Fruit fly (Drosophila melanogaster): ENCODE measurements around the gene Acsf3.

Acsf3 gene

DNA sequence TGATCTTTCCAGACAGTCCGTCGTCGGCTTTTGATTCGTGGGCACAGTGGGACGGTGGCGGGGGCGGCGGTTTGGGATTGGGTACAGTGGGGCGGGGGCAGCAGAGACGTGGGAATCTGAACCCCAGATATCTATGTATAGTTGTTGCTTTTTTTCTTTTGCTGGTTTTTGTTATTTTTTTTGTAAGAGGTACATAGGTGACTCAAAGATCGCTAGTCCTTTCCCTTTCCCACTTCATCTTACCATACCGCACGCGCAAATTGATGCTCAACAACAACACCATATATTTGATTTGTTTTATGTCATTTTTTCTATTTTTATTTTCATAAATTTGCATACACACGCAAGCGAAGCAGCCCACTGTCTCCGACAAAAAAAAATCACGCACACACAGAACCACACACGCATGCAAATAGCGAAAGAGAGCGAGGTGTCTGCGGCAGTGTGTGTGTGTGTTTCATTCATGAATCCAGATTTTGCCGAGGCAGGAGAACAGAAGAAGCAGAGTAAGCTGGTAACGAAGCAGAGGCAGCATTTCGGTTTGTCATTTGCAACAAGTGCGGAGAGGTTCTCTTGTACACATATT lies 23.0 kb upstream of the Acsf3 start (continued):
- TF ChIP-seq D19B (GFP tag; optimal IDR thresholded peaks at IDR 0.05) (no peak), Xrp1 (GFP tag; IDR thresholded peaks at IDR 0.05) (peak; percentile 62), gsb (GFP tag; IDR thresholded peaks at IDR 0.05) (no peak), ttk (GFP tag; IDR thresholded peaks at IDR 0.05) (peak; percentile 15; the same call in 1 of the 2 replicates), HHEX (GFP tag; optimal IDR thresholded peaks at IDR 0.05) (peak; percentile 46), CG11247 (GFP tag; IDR thresholded peaks at IDR 0.05) (no peak), Pdp1 (GFP tag; optimal IDR thresholded peaks at IDR 0.05) (peak; percentile 22 to 30), Sox102F (GFP tag; optimal IDR thresholded peaks at IDR 0.05) (peak; percentile 54), CG1832 (GFP tag; optimal IDR thresholded peaks at IDR 0.05) (peak; percentile 26), CG18262 (tag; optimal IDR thresholded peaks at IDR 0.05) (peak; percentile 62), CG5245 (GFP tag; optimal IDR thresholded peaks at IDR 0.05) (peak; percentile 19), pho (GFP tag; optimal IDR thresholded peaks at IDR 0.05) (no peak), Hsf (GFP tag; optimal IDR thresholded peaks at IDR 0.05) (peak; percentile 33), CG15696 (tag; optimal IDR thresholded peaks at IDR 0.05) (peak; percentile 43), salm (tag; optimal IDR thresholded peaks at IDR 0.05) (no peak), lov (optimal IDR thresholded peaks at IDR 0.05) (no peak), lov (GFP tag; IDR thresholded peaks at IDR 0.05) (peak; percentile 61; the same call in 1 of the 3 replicates), H2.0 (GFP tag; IDR thresholded peaks at IDR 0.05) (peak; percentile 9; the same call in 1 of the 2 replicates), Nf-YC (tag; optimal IDR thresholded peaks at IDR 0.05) (peak; percentile 51), Ssrp (tag; optimal IDR thresholded peaks at IDR 0.05) (peak; percentile 73), kni (GFP tag; optimal IDR thresholded peaks at IDR 0.05) (peak; percentile 36), gcm2 (GFP tag; optimal IDR thresholded peaks at IDR 0.05) (no peak), CG10366 (GFP tag; IDR thresholded peaks at IDR 0.05) (peak; percentile 29; the same call in 1 of the 2 replicates), CG14441 (GFP tag; IDR thresholded peaks at IDR 0.05) (peak; percentile 41; the same call in 1 of the 2 replicates), CG8944 (GFP tag; optimal IDR thresholded peaks at IDR 0.05) (peak; percentile 16), HLH3B (GFP tag; IDR thresholded peaks at IDR 0.05) (0 out of 2 replicates have a peak, but pooled peaks have one; percentile 32), CG3163 (GFP tag; optimal IDR thresholded peaks at IDR 0.05) (peak; percentile 26), CG2875 (GFP tag; optimal IDR thresholded peaks at IDR 0.05) (peak; percentile 53), CG12744 (GFP tag; optimal IDR thresholded peaks at IDR 0.05) (no peak), CG30431 (GFP tag; optimal IDR thresholded peaks at IDR 0.05) (peak; percentile 73), Ptx1 (GFP tag; IDR thresholded peaks at IDR 0.05) (peak; percentile 65), ind (GFP tag; optimal IDR thresholded peaks at IDR 0.05) (peak; percentile 47), dmrt11E (tag; optimal IDR thresholded peaks at IDR 0.05) (peak; percentile 72), Adf1 (GFP tag; IDR thresholded peaks at IDR 0.05) (peak; percentile 8; the same call in 1 of the 2 replicates), twi (tag; optimal IDR thresholded peaks at IDR 0.05) (peak; percentile 37), CG13775 (GFP tag; optimal IDR thresholded peaks at IDR 0.05) (peak; percentile 71), Neu2 (GFP tag; optimal IDR thresholded peaks at IDR 0.05; ENCODE audit: borderline replicate concordance) (no peak), Mad (GFP tag; optimal IDR thresholded peaks at IDR 0.05) (no peak), wor (GFP tag; IDR thresholded peaks at IDR 0.05) (peak; percentile 23), al (GFP tag; IDR thresholded peaks at IDR 0.05) (peak; percentile 40; the same call in 1 of the 2 replicates), luna (GFP tag; optimal IDR thresholded peaks at IDR 0.05) (no peak), CG7357 (GFP tag; IDR thresholded peaks at IDR 0.05) (0 out of 3 replicates have a peak, but pooled peaks have one; percentile 39), crc (GFP tag; optimal IDR thresholded peaks at IDR 0.05) (no peak), gcm (GFP tag; optimal IDR thresholded peaks at IDR 0.05) (no peak), abd-A (tag; optimal IDR thresholded peaks at IDR 0.05) (peak; percentile 16), sug (tag; optimal IDR thresholded peaks at IDR 0.05) (no peak), otp (GFP tag; IDR thresholded peaks at IDR 0.05) (0 out of 3 replicates have a peak, but pooled peaks have one; percentile 50)
